Worm (Caenorhabditis elegans) whole organism, L2 larva: Measurements from ENCODE around the gene C06A1.6.

ENCODE experiments used
- C34F6.9 ChIP-seq: fragments of 150-350 bp; optimal IDR thresholded peaks from 2 replicates; lab custom pipeline; 2014; ENCODE audit warnings: missing biosample characterization, missing genetic modification characterization
- F13H6.1 ChIP-seq: sonication (generic microtip); optimal IDR thresholded peaks from 2 replicates; lab custom pipeline; 2016; ENCODE audit warnings: missing genetic modification characterization, missing compliant biosample characterization
- R02D3.7 ChIP-seq: fragments of 150-350 bp; optimal IDR thresholded peaks from 2 replicates; lab custom pipeline; 2014; ENCODE audit warnings: missing biosample characterization, missing genetic modification characterization
- Y55F3AM.14 ChIP-seq: fragments of 200-800 bp; sonication (Bioruptor generic); optimal IDR thresholded peaks from 2 replicates; lab custom pipeline; 2018; ENCODE audit warnings: mild to moderate bottlenecking, missing genetic modification characterization, missing compliant biosample characterization
- ZK546.5 ChIP-seq: sonication (generic microtip); optimal IDR thresholded peaks from 2 replicates; lab custom pipeline; 2017; ENCODE audit warnings: missing biosample characterization, missing genetic modification characterization
- alr-1 ChIP-seq: fragments of 150-350 bp; optimal IDR thresholded peaks from 2 replicates; lab custom pipeline; 2014; ENCODE audit warnings: missing biosample characterization, missing genetic modification characterization
- aly-2 ChIP-seq: fragments of 150-350 bp; optimal IDR thresholded peaks from 2 replicates; lab custom pipeline; 2014; ENCODE audit warnings: missing biosample characterization, missing genetic modification characterization
- ama-1 ChIP-seq: fragments of 150-350 bp; optimal IDR thresholded peaks from 2 replicates; lab custom pipeline; 2018; ENCODE audit warnings: inconsistent platforms
- blmp-1 ChIP-seq: sonication (generic microtip); optimal IDR thresholded peaks from 2 replicates; lab custom pipeline; 2017; ENCODE audit warnings: missing genetic modification characterization, mild to moderate bottlenecking, missing compliant biosample characterization, antibody characterized with exemption, moderate library complexity; ENCODE audit not compliant: insufficient read depth
- ceh-16 ChIP-seq: fragments of 150-350 bp; optimal IDR thresholded peaks from 2 replicates; lab custom pipeline; 2014; ENCODE audit warnings: missing biosample characterization, missing genetic modification characterization
- ceh-82 ChIP-seq: fragments of 150-350 bp; optimal IDR thresholded peaks from 2 replicates; lab custom pipeline; 2014; ENCODE audit warnings: missing biosample characterization, missing genetic modification characterization
- crh-2 ChIP-seq: sonication (generic microtip); optimal IDR thresholded peaks from 2 replicates; lab custom pipeline; 2017; ENCODE audit warnings: missing biosample characterization, missing genetic modification characterization
- dmd-4 ChIP-seq: sonication (generic microtip); optimal IDR thresholded peaks from 2 replicates; lab custom pipeline; 2017; ENCODE audit warnings: missing biosample characterization, missing genetic modification characterization
- egl-27 ChIP-seq: sonication (generic microtip); optimal IDR thresholded peaks from 3 replicates; lab custom pipeline; 2017; ENCODE audit warnings: missing biosample characterization, missing genetic modification reagents, missing genetic modification characterization
- elt-1 ChIP-seq: fragments of 150-350 bp; optimal IDR thresholded peaks from 2 replicates; lab custom pipeline; 2014; ENCODE audit warnings: missing biosample characterization, missing genetic modification characterization
- elt-3 ChIP-seq: sonication (generic microtip); optimal IDR thresholded peaks from 2 replicates; lab custom pipeline; 2017; ENCODE audit warnings: missing biosample characterization, missing genetic modification characterization
- fos-1 ChIP-seq: fragments of 150-350 bp; optimal IDR thresholded peaks from 2 replicates; lab custom pipeline; 2014; ENCODE audit warnings: missing biosample characterization, missing genetic modification characterization
- gmeb-1 ChIP-seq: fragments of 150-350 bp; optimal IDR thresholded peaks from 2 replicates; lab custom pipeline; 2014; ENCODE audit warnings: missing biosample characterization, missing genetic modification characterization
- lin-11 ChIP-seq: fragments of 150-350 bp; sonication (generic microtip); optimal IDR thresholded peaks from 2 replicates; lab custom pipeline; 2014; ENCODE audit warnings: missing biosample characterization, missing genetic modification characterization, inconsistent platforms, mixed read lengths
- lin-13 ChIP-seq: fragments of 150-350 bp; optimal IDR thresholded peaks from 2 replicates; lab custom pipeline; 2014; ENCODE audit warnings: missing biosample characterization, missing genetic modification reagents, missing genetic modification characterization
- lin-39 ChIP-seq: fragments of 150-350 bp; optimal IDR thresholded peaks from 2 replicates; lab custom pipeline; 2014; ENCODE audit warnings: missing biosample characterization, missing genetic modification reagents, missing genetic modification characterization
- lsy-2 ChIP-seq, 2 experiments: fragments of 150-350 bp in 1 of 2; sonication (generic microtip) in 1 of 2; optimal IDR thresholded peaks; 2 replicates each; lab custom pipeline; 2014 to 2017; ENCODE audit warnings: missing biosample characterization in 2 of 2, missing genetic modification characterization in 2 of 2
- mab-5 ChIP-seq: fragments of 150-350 bp; optimal IDR thresholded peaks from 2 replicates; lab custom pipeline; 2014; ENCODE audit warnings: missing biosample characterization, missing genetic modification characterization
- mbf-1 ChIP-seq: sonication (generic microtip); optimal IDR thresholded peaks from 2 replicates; lab custom pipeline; 2017; ENCODE audit warnings: missing biosample characterization, missing genetic modification characterization
- mdl-1 ChIP-seq, 2 experiments: fragments of 150-350 bp in 1 of 2; sonication (generic microtip) in 1 of 2; optimal IDR thresholded peaks; 2 replicates each; lab custom pipeline; 2017; ENCODE audit warnings: missing biosample characterization in 2 of 2, missing genetic modification characterization in 2 of 2
- nhr-10 ChIP-seq: sonication (generic microtip); optimal IDR thresholded peaks from 2 replicates; lab custom pipeline; 2017; ENCODE audit warnings: missing biosample characterization, missing genetic modification characterization
- nhr-11 ChIP-seq: fragments of 150-350 bp; optimal IDR thresholded peaks from 2 replicates; lab custom pipeline; 2014; ENCODE audit warnings: missing biosample characterization, missing genetic modification characterization
- nhr-12 ChIP-seq: fragments of 150-350 bp; optimal IDR thresholded peaks from 2 replicates; lab custom pipeline; 2014; ENCODE audit warnings: missing biosample characterization, missing genetic modification characterization
- nhr-129 ChIP-seq: fragments of 150-350 bp; optimal IDR thresholded peaks from 2 replicates; lab custom pipeline; 2014; ENCODE audit warnings: missing biosample characterization, missing genetic modification characterization
- nhr-21 ChIP-seq: fragments of 150-350 bp; optimal IDR thresholded peaks from 2 replicates; lab custom pipeline; 2014; ENCODE audit warnings: missing biosample characterization, missing genetic modification characterization
- nhr-23 ChIP-seq: fragments of 150-350 bp; optimal IDR thresholded peaks from 2 replicates; lab custom pipeline; 2014; ENCODE audit warnings: missing biosample characterization, missing genetic modification reagents, missing genetic modification characterization
- nhr-237 ChIP-seq: fragments of 150-350 bp; optimal IDR thresholded peaks from 2 replicates; lab custom pipeline; 2014; ENCODE audit warnings: missing biosample characterization, missing genetic modification characterization
- nhr-25 ChIP-seq: fragments of 150-350 bp; sonication (generic microtip); optimal IDR thresholded peaks from 3 replicates; lab custom pipeline; 2014; ENCODE audit warnings: missing biosample characterization, missing genetic modification characterization
- nhr-6 ChIP-seq: fragments of 150-350 bp; optimal IDR thresholded peaks from 2 replicates; lab custom pipeline; 2014; ENCODE audit warnings: missing biosample characterization, missing genetic modification characterization
- nhr-77 ChIP-seq: fragments of 150-350 bp; optimal IDR thresholded peaks from 2 replicates; lab custom pipeline; 2014; ENCODE audit warnings: missing biosample characterization, missing genetic modification characterization
- peb-1 ChIP-seq: fragments of 150-350 bp; optimal IDR thresholded peaks from 2 replicates; lab custom pipeline; 2014; ENCODE audit warnings: missing biosample characterization, missing genetic modification characterization
- sem-4 ChIP-seq: fragments of 150-350 bp; optimal IDR thresholded peaks from 2 replicates; lab custom pipeline; 2014; ENCODE audit warnings: missing biosample characterization, missing genetic modification reagents, missing genetic modification characterization
- skn-1 ChIP-seq: sonication (generic microtip); optimal IDR thresholded peaks from 2 replicates; lab custom pipeline; 2017; ENCODE audit warnings: missing biosample characterization, missing genetic modification characterization
- sma-3 ChIP-seq: sonication (generic microtip); optimal IDR thresholded peaks from 2 replicates; lab custom pipeline; 2016; ENCODE audit warnings: missing genetic modification reagents, missing genetic modification characterization, missing compliant biosample characterization
- sma-9 ChIP-seq, 2 experiments: fragments of 150-350 bp in 1 of 2; sonication (generic microtip) in 1 of 2; optimal IDR thresholded peaks; 2 replicates each; lab custom pipeline; 2014 to 2016; ENCODE audit warnings: missing genetic modification characterization in 2 of 2, mild to moderate bottlenecking in 1 of 2, missing biosample characterization in 1 of 2, missing compliant biosample characterization in 1 of 2, missing genetic modification reagents in 1 of 2, moderate library complexity in 1 of 2
- snpc-4 ChIP-seq: fragments of 150-350 bp; optimal IDR thresholded peaks from 2 replicates; lab custom pipeline; 2014; ENCODE audit warnings: missing biosample characterization, missing genetic modification characterization
- unc-55 ChIP-seq: fragments of 150-350 bp; sonication (generic microtip); optimal IDR thresholded peaks from 3 replicates; lab custom pipeline; 2014; ENCODE audit warnings: missing biosample characterization, missing genetic modification reagents, missing genetic modification characterization
- zag-1 ChIP-seq: fragments of 150-350 bp; optimal IDR thresholded peaks from 2 replicates; lab custom pipeline; 2014; ENCODE audit warnings: missing biosample characterization, missing genetic modification characterization
- ztf-1 ChIP-seq: fragments of 200-800 bp; sonication (Bioruptor generic); conservative IDR thresholded peaks from 2 replicates; pipeline ENCODE4 v1.3.6; 2022; ENCODE audit warnings: missing genetic modification characterization, missing compliant biosample characterization
- ztf-11 ChIP-seq: sonication (generic microtip); optimal IDR thresholded peaks from 2 replicates; lab custom pipeline; 2017; ENCODE audit warnings: missing biosample characterization, missing genetic modification characterization
- ztf-4 ChIP-seq: fragments of 150-350 bp; optimal IDR thresholded peaks from 2 replicates; lab custom pipeline; 2014; ENCODE audit warnings: missing biosample characterization, missing genetic modification characterization

Gene C06A1.6

DNA sequence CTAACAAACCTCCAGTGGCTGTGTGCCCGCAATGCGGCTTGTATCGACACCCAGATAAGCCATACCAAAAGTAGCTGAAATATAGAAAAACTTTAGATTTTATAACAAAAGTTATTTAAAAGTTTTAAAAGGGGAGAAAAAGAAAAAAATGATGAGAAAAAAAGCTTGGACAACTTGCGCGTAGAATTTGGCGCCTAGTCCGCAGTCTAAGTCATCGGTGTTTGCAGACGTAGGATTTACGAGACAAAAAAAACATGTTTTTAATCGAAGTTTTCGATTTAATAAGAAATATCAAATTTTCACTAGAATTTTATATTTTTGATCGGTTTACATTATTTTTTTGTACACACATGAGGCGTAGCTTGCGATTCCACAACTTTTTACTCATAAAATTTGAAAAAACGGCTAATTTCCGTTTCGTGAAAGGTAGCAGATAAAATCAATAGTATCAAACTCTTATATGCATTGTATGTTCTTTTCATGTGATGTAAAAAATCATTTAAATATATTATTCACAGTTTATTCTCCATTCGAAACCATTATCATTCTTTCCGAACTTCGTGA lies 22.5 kb downstream of the C06A1.6 start, which contains the start of gene pro-1:
Gene pro-1, minus strand, starts transcription at position 74 of the 564 bp plus-strand sequence.
- TF ChIP-seq fos-1 (tag; lab: Kevin White, UChicago) (no peak), ama-1 (lab: Kevin White, UChicago) (peak; percentile 97), F13H6.1 (tag; lab: Kevin White, UChicago) (peak; percentile 84), snpc-4 (tag; lab: Kevin White, UChicago) (no peak), elt-3 (tag; lab: Kevin White, UChicago) (no peak), egl-27 (tag; lab: Kevin White, UChicago) (no peak), nhr-237 (no peak), zag-1 (peak; percentile 29), sma-9 (GFP tag; optimal IDR thresholded peaks at IDR 0.05; lab: Kevin White, UChicago) (peak; percentile 79), sma-9 (tag; optimal IDR thresholded peaks at IDR 0.05; lab: Kevin White, UChicago) (no peak), ceh-16 (tag; lab: Kevin White, UChicago) (no peak), sem-4 (peak; percentile 70), nhr-25 (tag; lab: Kevin White, UChicago) (peak; percentile 98), ceh-82 (no peak), elt-1 (no peak), lin-11 (tag; lab: Kevin White, UChicago) (no peak), crh-2 (peak; percentile 78), C34F6.9 (tag; lab: Kevin White, UChicago) (peak; percentile 77), ZK546.5 (tag; lab: Kevin White, UChicago) (no peak), lin-13 (GFP tag; lab: Kevin White, UChicago) (peak; percentile 79), Y55F3AM.14 (peak; percentile 78), peb-1 (tag; lab: Kevin White, UChicago) (no peak), mdl-1 (tag; optimal IDR thresholded peaks at IDR 0.05; lab: Kevin White, UChicago) (no peak), dmd-4 (tag; lab: Kevin White, UChicago) (no peak), mab-5 (tag; lab: Kevin White, UChicago) (peak; percentile 33), alr-1 (tag; lab: Kevin White, UChicago) (no peak), ztf-1 (GFP tag; lab: Robert Waterston, UW) (no peak), mbf-1 (peak; percentile 25), gmeb-1 (peak; percentile 83), ztf-11 (tag; lab: Kevin White, UChicago) (no peak), nhr-10 (no peak), nhr-77 (tag; lab: Kevin White, UChicago) (no peak), skn-1 (tag; lab: Kevin White, UChicago) (no peak), unc-55 (GFP tag; lab: Kevin White, UChicago) (peak; percentile 79), R02D3.7 (tag; lab: Kevin White, UChicago) (peak; percentile 80), nhr-11 (tag; lab: Kevin White, UChicago) (peak; percentile 53), ztf-4 (tag; lab: Kevin White, UChicago) (peak; percentile 97), nhr-23 (tag; lab: Kevin White, UChicago) (no peak), nhr-6 (tag; lab: Kevin White, UChicago) (peak; percentile 85), blmp-1 (tag; lab: Kevin White, UChicago) (peak; percentile 83), aly-2 (tag; lab: Kevin White, UChicago) (no peak), nhr-12 (tag; lab: Kevin White, UChicago) (no peak), lsy-2 (tag; optimal IDR thresholded peaks at IDR 0.05; lab: Kevin White, UChicago) (peak; percentile 28 to 89), lin-39 (tag; lab: Kevin White, UChicago) (no peak), sma-3 (GFP tag; lab: Kevin White, UChicago) (peak; percentile 85), nhr-21 (tag; lab: Kevin White, UChicago) (peak; percentile 79), nhr-129 (tag; lab: Kevin White, UChicago) (peak; percentile 80)
